Worm (Caenorhabditis elegans) whole organism, mixed stage, embryonic: ENCODE measurements around the gene W08E12.9.

Experiments
- M03D4.4 ChIP-seq: sonication (generic microtip); optimal IDR thresholded peaks from 2 replicates; lab custom pipeline; 2017; ENCODE audit warnings: mild to moderate bottlenecking, missing genetic modification characterization, missing compliant biosample characterization
- bed-3 ChIP-seq: fragments of 200-800 bp; sonication (Bioruptor generic); optimal IDR thresholded peaks from 3 replicates; lab custom pipeline; 2018; ENCODE audit warnings: mild to moderate bottlenecking, missing genetic modification characterization, moderate library complexity, missing compliant biosample characterization
- ceh-39 ChIP-seq: fragments of 150-350 bp; optimal IDR thresholded peaks from 2 replicates; lab custom pipeline; 2014; ENCODE audit warnings: missing biosample characterization, missing genetic modification characterization
- ceh-43 ChIP-seq: fragments of 200-800 bp; sonication (Bioruptor generic); optimal IDR thresholded peaks from 2 replicates; lab custom pipeline; 2018; ENCODE audit warnings: mild to moderate bottlenecking, missing genetic modification characterization, moderate library complexity, missing compliant biosample characterization
- ceh-83 ChIP-seq: fragments of 200-800 bp; sonication (Bioruptor generic); optimal IDR thresholded peaks from 2 replicates; lab custom pipeline; 2018; ENCODE audit warnings: mild to moderate bottlenecking, missing genetic modification characterization, missing compliant biosample characterization
- ces-1 ChIP-seq: fragments of 150-350 bp; optimal IDR thresholded peaks from 2 replicates; lab custom pipeline; 2014; ENCODE audit warnings: missing biosample characterization, missing genetic modification reagents, missing genetic modification characterization
- cnd-1 ChIP-seq: fragments of 200-800 bp; sonication (Bioruptor generic); optimal IDR thresholded peaks from 2 replicates; lab custom pipeline; 2018; ENCODE audit warnings: mild to moderate bottlenecking, missing genetic modification characterization, missing compliant biosample characterization
- drap-1 ChIP-seq: fragments of 200-800 bp; sonication (Bioruptor generic); optimal IDR thresholded peaks from 3 replicates; lab custom pipeline; 2018; ENCODE audit warnings: mild to moderate bottlenecking, missing genetic modification characterization, missing compliant biosample characterization
- elt-1 ChIP-seq: sonication (generic microtip); optimal IDR thresholded peaks from 2 replicates; lab custom pipeline; 2017; ENCODE audit warnings: missing genetic modification characterization, mild to moderate bottlenecking, missing compliant biosample characterization, antibody characterized with exemption, moderate library complexity, borderline replicate concordance; ENCODE audit not compliant: insufficient read depth
- elt-3 ChIP-seq: fragments of 150-350 bp; optimal IDR thresholded peaks from 2 replicates; lab custom pipeline; 2014; ENCODE audit warnings: missing biosample characterization, missing genetic modification characterization
- ham-2 ChIP-seq: fragments of 200-800 bp; sonication (Bioruptor generic); optimal IDR thresholded peaks from 2 replicates; lab custom pipeline; 2018; ENCODE audit warnings: mild to moderate bottlenecking, missing genetic modification characterization, missing compliant biosample characterization
- lin-13 ChIP-seq: fragments of 150-350 bp; optimal IDR thresholded peaks from 2 replicates; lab custom pipeline; 2014; ENCODE audit warnings: missing biosample characterization, missing genetic modification characterization
- lin-32 ChIP-seq: fragments of 200-800 bp; sonication (Bioruptor generic); optimal IDR thresholded peaks from 2 replicates; lab custom pipeline; 2018; ENCODE audit warnings: mild to moderate bottlenecking, missing genetic modification characterization, missing compliant biosample characterization
- lsy-2 ChIP-seq: fragments of 150-350 bp; optimal IDR thresholded peaks from 2 replicates; lab custom pipeline; 2014; ENCODE audit warnings: missing biosample characterization, missing genetic modification characterization
- mab-5 ChIP-seq: fragments of 150-350 bp; optimal IDR thresholded peaks from 2 replicates; lab custom pipeline; 2014; ENCODE audit warnings: missing biosample characterization, missing genetic modification characterization
- mep-1 ChIP-seq: fragments of 150-350 bp; optimal IDR thresholded peaks from 2 replicates; lab custom pipeline; 2017; ENCODE audit warnings: missing biosample characterization, missing genetic modification reagents, missing genetic modification characterization, inconsistent platforms
- nhr-12 ChIP-seq: fragments of 150-350 bp; optimal IDR thresholded peaks from 2 replicates; lab custom pipeline; 2014; ENCODE audit warnings: missing biosample characterization, missing genetic modification characterization
- nhr-2 ChIP-seq: fragments of 150-350 bp; optimal IDR thresholded peaks from 2 replicates; lab custom pipeline; 2014; ENCODE audit warnings: missing biosample characterization, missing genetic modification characterization
- nhr-237 ChIP-seq: fragments of 150-350 bp; optimal IDR thresholded peaks from 2 replicates; lab custom pipeline; 2014; ENCODE audit warnings: missing biosample characterization, missing genetic modification characterization
- nhr-28 ChIP-seq: fragments of 150-350 bp; optimal IDR thresholded peaks from 2 replicates; lab custom pipeline; 2014; ENCODE audit warnings: missing biosample characterization, missing genetic modification characterization
- nhr-76 ChIP-seq: sonication (generic microtip); optimal IDR thresholded peaks from 2 replicates; lab custom pipeline; 2017; ENCODE audit warnings: missing biosample characterization, missing genetic modification characterization
- pha-4 ChIP-seq: fragments of 150-350 bp; optimal IDR thresholded peaks from 2 replicates; lab custom pipeline; 2018; ENCODE audit warnings: missing biosample characterization, missing genetic modification reagents, missing genetic modification characterization
- sem-2 ChIP-seq: fragments of 200-800 bp; sonication (Bioruptor generic); optimal IDR thresholded peaks from 2 replicates; lab custom pipeline; 2018; ENCODE audit warnings: mild to moderate bottlenecking, missing genetic modification characterization, missing compliant biosample characterization
- sptf-1 ChIP-seq: sonication (generic microtip); optimal IDR thresholded peaks from 2 replicates; lab custom pipeline; 2017; ENCODE audit warnings: mild to moderate bottlenecking, missing genetic modification characterization, moderate library complexity, missing compliant biosample characterization
- tbx-8 ChIP-seq: fragments of 200-800 bp; sonication (Bioruptor generic); optimal IDR thresholded peaks from 2 replicates; lab custom pipeline; 2018; ENCODE audit warnings: mild to moderate bottlenecking, missing genetic modification characterization, moderate library complexity, missing compliant biosample characterization
- unc-120 ChIP-seq: sonication (generic microtip); optimal IDR thresholded peaks from 2 replicates; lab custom pipeline; 2017; ENCODE audit warnings: missing genetic modification characterization, missing compliant biosample characterization; ENCODE audit not compliant: poor library complexity, severe bottlenecking
- unc-39 ChIP-seq: fragments of 150-350 bp; optimal IDR thresholded peaks from 2 replicates; lab custom pipeline; 2014; ENCODE audit warnings: missing biosample characterization, missing genetic modification characterization
- unc-62 ChIP-seq: fragments of 150-350 bp; optimal IDR thresholded peaks from 2 replicates; lab custom pipeline; 2014; ENCODE audit warnings: missing biosample characterization, missing genetic modification reagents, missing genetic modification characterization
- zip-8 ChIP-seq: fragments of 150-350 bp; optimal IDR thresholded peaks from 2 replicates; lab custom pipeline; 2014; ENCODE audit warnings: missing biosample characterization, missing genetic modification characterization
- ztf-11 ChIP-seq: fragments of 150-350 bp; optimal IDR thresholded peaks from 2 replicates; lab custom pipeline; 2014; ENCODE audit warnings: missing biosample characterization, missing genetic modification characterization

Gene W08E12.9

DNA sequence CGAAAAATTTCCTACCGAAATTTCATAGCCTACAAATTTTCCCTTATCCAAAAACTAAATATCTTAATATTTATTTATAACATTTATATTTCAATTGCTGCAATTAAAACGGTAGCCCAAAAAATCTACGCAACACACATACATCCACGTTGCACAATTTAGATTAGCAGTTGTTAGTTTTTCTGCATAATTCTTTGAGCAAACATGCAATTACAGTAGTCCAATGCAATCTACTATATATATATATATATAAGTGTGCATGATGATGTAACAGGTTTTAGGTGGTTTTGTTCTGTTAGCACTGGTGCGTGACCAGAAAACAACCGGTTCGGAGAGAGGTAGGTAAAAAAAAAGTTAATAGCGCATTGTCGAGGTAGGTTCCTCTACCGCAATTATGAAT is 36.0 kb downstream of the W08E12.9 start:
- TF ChIP-seq lin-13 (tag; lab: Kevin White, UChicago) (no peak), nhr-2 (tag; lab: Kevin White, UChicago) (peak; percentile 51), pha-4 (no peak), zip-8 (tag; lab: Kevin White, UChicago) (peak; percentile 62)

DNA sequence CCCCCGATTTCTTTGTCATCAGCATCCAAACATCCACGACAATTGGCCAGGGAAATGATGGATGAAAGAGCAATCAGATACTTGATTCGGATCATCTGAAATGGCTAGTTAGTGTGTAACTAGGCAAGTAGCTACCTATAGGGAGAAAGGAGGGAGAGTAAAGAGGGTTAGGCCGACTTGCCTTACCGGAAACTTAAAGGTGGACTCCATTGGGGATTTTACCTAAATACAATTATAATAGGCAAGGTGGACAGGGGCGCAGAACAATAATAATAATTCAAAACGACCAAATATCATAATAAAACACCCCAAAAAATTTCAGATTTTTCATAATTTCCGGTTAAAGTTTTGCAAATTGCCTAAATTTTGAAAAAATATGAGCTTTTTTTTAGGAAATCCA is 39.8 kb downstream of the W08E12.9 start, which contains the start of gene clec-173:
Gene clec-173 (minus strand): TSS at position 101 of the 400 bp plus-strand sequence.
- TF ChIP-seq nhr-28 (no peak), ham-2 (GFP tag; lab: Kevin White, UChicago) (no peak), nhr-12 (tag; lab: Kevin White, UChicago) (no peak), sem-2 (GFP tag; lab: Kevin White, UChicago) (no peak), nhr-2 (tag; lab: Kevin White, UChicago) (no peak)

ce11 chrIV:3266841-3267240 is 40.5 kb downstream of the W08E12.9 start:
- no peak for TF ChIP-seq bed-3 (GFP tag; lab: Kevin White, UChicago)
- TF ChIP-seq nhr-2 (tag; lab: Kevin White, UChicago) = no peak
- TF ChIP-seq sptf-1 (tag; lab: Kevin White, UChicago) = no peak
- no peak for TF ChIP-seq nhr-28
- no peak for TF ChIP-seq lsy-2 (tag; lab: Kevin White, UChicago)
- TF ChIP-seq tbx-8 = no peak
- no peak for TF ChIP-seq M03D4.4 (tag; lab: Kevin White, UChicago)
- TF ChIP-seq pha-4 = no peak
- no peak for TF ChIP-seq unc-39 (tag; lab: Kevin White, UChicago)
- TF ChIP-seq nhr-76 (tag; lab: Kevin White, UChicago) = no peak
- TF ChIP-seq ham-2 (GFP tag; lab: Kevin White, UChicago) = no peak
- no peak for TF ChIP-seq elt-1
- TF ChIP-seq sem-2 (GFP tag; lab: Kevin White, UChicago) = no peak
- no peak for TF ChIP-seq cnd-1
- no peak for TF ChIP-seq mab-5 (tag; lab: Kevin White, UChicago)
- no peak for TF ChIP-seq mep-1 (tag; lab: Kevin White, UChicago)
- no peak for TF ChIP-seq unc-120 (tag; lab: Kevin White, UChicago)

ce11 chrIV:3265657-3266056 is 41.7 kb downstream of the W08E12.9 start, which contains the start of gene T26C12.2:
Gene T26C12.2 (minus strand): TSS chrIV:3265757.
- TF ChIP-seq ztf-11 (tag; lab: Kevin White, UChicago) (no peak), ceh-43 (GFP tag; lab: Kevin White, UChicago) (no peak), elt-3 (tag; lab: Kevin White, UChicago) (no peak), ces-1 (GFP tag; lab: Kevin White, UChicago) (no peak), cnd-1 (no peak), elt-1 (no peak), unc-62 (GFP tag; lab: Kevin White, UChicago) (no peak), bed-3 (GFP tag; lab: Kevin White, UChicago) (no peak), drap-1 (GFP tag; lab: Kevin White, UChicago) (no peak), M03D4.4 (tag; lab: Kevin White, UChicago) (no peak)
- TF ChIP-seq, all 35 proteins: peak for 0

DNA sequence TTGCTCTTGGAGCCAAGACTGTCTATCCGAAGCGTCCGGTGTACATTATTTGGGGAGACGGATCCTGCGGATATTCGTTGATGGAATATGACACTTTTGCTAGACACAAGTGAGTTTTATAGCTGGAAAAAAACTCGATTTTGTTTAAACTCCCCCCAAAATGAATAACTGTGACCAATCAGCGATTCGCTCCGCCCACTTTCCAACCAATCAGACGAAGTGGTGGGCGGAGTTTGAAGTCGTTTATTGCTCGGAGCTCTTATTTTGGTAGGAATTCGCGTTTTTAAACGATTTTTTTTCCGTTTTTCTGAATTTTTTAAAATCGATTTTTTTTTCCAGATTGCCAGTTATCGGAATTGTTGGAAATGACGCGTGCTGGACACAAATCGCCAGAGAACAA is 45.6 kb downstream of the W08E12.9 start:
- no peak for TF ChIP-seq cnd-1
- TF ChIP-seq ceh-83 (GFP tag; lab: Kevin White, UChicago) = no peak

ce11 chrIV:3260216-3260615 is 47.1 kb downstream of the W08E12.9 start:
- TF ChIP-seq unc-39 (tag; lab: Kevin White, UChicago) (no peak), zip-8 (tag; lab: Kevin White, UChicago) (peak; percentile 94)

DNA sequence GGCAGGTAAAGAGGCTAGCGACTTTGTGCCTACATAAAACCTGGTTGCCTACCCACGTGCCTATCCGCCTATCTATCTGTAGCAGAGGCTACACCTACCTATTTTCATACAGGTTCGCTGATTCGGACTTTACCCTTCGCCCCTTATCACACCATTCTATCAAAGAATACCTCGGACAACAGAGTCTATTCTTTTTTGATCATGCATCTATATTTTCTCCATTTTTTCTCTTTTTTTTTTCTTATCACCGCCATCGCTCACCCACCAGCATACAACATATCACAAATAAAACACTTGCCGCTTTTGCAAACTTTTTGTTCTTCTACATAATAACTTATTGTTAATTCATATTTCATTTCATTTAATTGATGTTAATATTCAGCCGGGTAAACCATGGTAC is 48.8 kb downstream of the W08E12.9 start, which contains the start of gene T26C12.1:
Gene T26C12.1 (plus strand): TSS at position 383 of the 400 bp plus-strand sequence.
- TF ChIP-seq nhr-237 (tag; lab: Kevin White, UChicago) = no peak
- TF ChIP-seq nhr-12 (tag; lab: Kevin White, UChicago) = no peak
- no peak for TF ChIP-seq unc-62 (GFP tag; lab: Kevin White, UChicago)
- no peak for TF ChIP-seq ham-2 (GFP tag; lab: Kevin White, UChicago)
- no peak for TF ChIP-seq pha-4
- no peak for TF ChIP-seq ztf-11 (tag; lab: Kevin White, UChicago)
- no peak for TF ChIP-seq tbx-8
- no peak for TF ChIP-seq elt-1
- no peak for TF ChIP-seq nhr-76 (tag; lab: Kevin White, UChicago)
- TF ChIP-seq ceh-39 (tag; lab: Kevin White, UChicago) = no peak
- no peak for TF ChIP-seq lin-13 (tag; lab: Kevin White, UChicago)
- TF ChIP-seq elt-3 (tag; lab: Kevin White, UChicago) = no peak
- TF ChIP-seq lin-32 = no peak
